Fruit fly (Drosophila melanogaster) whole organism, embryonic: ENCODE results near the gene CG17996.

Experiments
- Bdp1 ChIP-seq: fragments of 200-800 bp; sonication (Bioruptor generic); optimal IDR thresholded peaks from 3 replicates; lab custom pipeline; 2016; ENCODE audit warnings: missing biosample characterization, missing genetic modification characterization
- CG12071 ChIP-seq: fragments of 200-800 bp; sonication (Bioruptor generic); optimal IDR thresholded peaks from 3 replicates; lab custom pipeline; 2018; ENCODE audit warnings: missing biosample characterization, mild to moderate bottlenecking, missing genetic modification characterization
- CG13424 ChIP-seq: fragments of 200-800 bp; sonication (Bioruptor generic); optimal IDR thresholded peaks from 2 replicates; lab custom pipeline; 2019; ENCODE audit warnings: missing biosample characterization, mild to moderate bottlenecking, missing genetic modification characterization, moderate library complexity
- CG14710 ChIP-seq: fragments of 200-800 bp; sonication (Bioruptor generic); optimal IDR thresholded peaks from 3 replicates; lab custom pipeline; 2019; ENCODE audit warnings: missing biosample characterization, mild to moderate bottlenecking, missing genetic modification characterization, moderate library complexity
- CG15601 ChIP-seq: fragments of 200-800 bp; sonication (Bioruptor generic); optimal IDR thresholded peaks from 3 replicates; lab custom pipeline; 2019; ENCODE audit warnings: missing biosample characterization, mild to moderate bottlenecking, missing genetic modification characterization, moderate library complexity
- CG1602 ChIP-seq: fragments of 200-800 bp; sonication (Bioruptor generic); optimal IDR thresholded peaks from 3 replicates; lab custom pipeline; 2016; ENCODE audit warnings: missing biosample characterization, missing genetic modification characterization
- CG1603 ChIP-seq: fragments of 200-800 bp; sonication (Bioruptor generic); optimal IDR thresholded peaks from 2 replicates; lab custom pipeline; 2019; ENCODE audit warnings: missing biosample characterization, mild to moderate bottlenecking, missing genetic modification characterization, moderate library complexity
- CG17186 ChIP-seq: fragments of 200-800 bp; sonication (Bioruptor generic); optimal IDR thresholded peaks from 3 replicates; lab custom pipeline; 2017; ENCODE audit warnings: missing biosample characterization, missing genetic modification reagents, missing genetic modification characterization
- CG17912 ChIP-seq: fragments of 200-800 bp; sonication (Bioruptor generic); optimal IDR thresholded peaks from 2 replicates; lab custom pipeline; 2018; ENCODE audit warnings: missing biosample characterization, mild to moderate bottlenecking, missing genetic modification characterization
- CG18262 ChIP-seq: fragments of 200-800 bp; optimal IDR thresholded peaks from 3 replicates; lab custom pipeline; 2019; ENCODE audit warnings: missing biosample characterization, mild to moderate bottlenecking, missing genetic modification characterization, moderate library complexity
- CG2202 ChIP-seq: fragments of 200-800 bp; sonication (Bioruptor generic); optimal IDR thresholded peaks from 2 replicates; lab custom pipeline; 2018; ENCODE audit warnings: missing biosample characterization, mild to moderate bottlenecking, missing genetic modification characterization
- CG3163 ChIP-seq: fragments of 200-800 bp; sonication (Bioruptor generic); optimal IDR thresholded peaks from 3 replicates; lab custom pipeline; 2016; ENCODE audit warnings: missing biosample characterization, missing genetic modification characterization
- CG32767 ChIP-seq: fragments of 200-800 bp; sonication (Bioruptor generic); IDR thresholded peaks from 2 replicates; pipeline ENCODE4 v1.3.6; 2022; ENCODE audit warnings: missing biosample characterization, missing genetic modification characterization
- CG34422 ChIP-seq: fragments of 200-800 bp; sonication (Bioruptor generic); IDR thresholded peaks from 3 replicates; pipeline ENCODE4 v1.3.6; 2022; ENCODE audit warnings: missing biosample characterization, missing genetic modification characterization
- CG4730 ChIP-seq: fragments of 200-800 bp; sonication (Bioruptor generic); IDR thresholded peaks from 2 replicates; pipeline ENCODE4 v1.3.6; 2022; ENCODE audit warnings: missing biosample characterization, missing genetic modification characterization
- CG6683 ChIP-seq: fragments of 200-800 bp; sonication (Bioruptor generic); optimal IDR thresholded peaks from 2 replicates; lab custom pipeline; 2017; ENCODE audit warnings: missing biosample characterization, mild to moderate bottlenecking, missing genetic modification characterization, missing genetic modification reagents
- CG7928 ChIP-seq: fragments of 200-800 bp; sonication (Bioruptor generic); optimal IDR thresholded peaks from 2 replicates; lab custom pipeline; 2017; ENCODE audit warnings: missing biosample characterization, mild to moderate bottlenecking, missing genetic modification characterization
- CG8765 ChIP-seq: fragments of 200-800 bp; sonication (Bioruptor generic); IDR thresholded peaks from 2 replicates; pipeline ENCODE4 v1.3.6; 2022; ENCODE audit warnings: missing biosample characterization, missing genetic modification characterization
- CG9817 ChIP-seq: fragments of 200-800 bp; sonication (Bioruptor generic); optimal IDR thresholded peaks from 2 replicates; lab custom pipeline; 2018; ENCODE audit warnings: missing biosample characterization, mild to moderate bottlenecking, missing genetic modification characterization, moderate library complexity
- Drgx ChIP-seq: fragments of 200-800 bp; sonication (Bioruptor generic); IDR thresholded peaks from 2 replicates; pipeline ENCODE4 v1.3.6; 2022; ENCODE audit warnings: missing biosample characterization, missing genetic modification characterization
- HmgZ ChIP-seq: fragments of 200-800 bp; sonication (Bioruptor generic); optimal IDR thresholded peaks from 2 replicates; lab custom pipeline; 2018; ENCODE audit warnings: missing biosample characterization, mild to moderate bottlenecking, missing genetic modification characterization
- Hr78 ChIP-seq, 2 experiments: fragments of 200-800 bp in 1 of 2; fragments of >200 bp in 1 of 2; sonication (Bioruptor generic) in 1 of 2; optimal IDR thresholded peaks; 2 replicates each; lab custom pipeline; 2017 to 2019; ENCODE audit warnings: missing biosample characterization in 2 of 2, missing genetic modification characterization in 2 of 2, mild to moderate bottlenecking in 1 of 2, moderate library complexity in 1 of 2
- Max ChIP-seq: fragments of 200-800 bp; sonication (Bioruptor generic); optimal IDR thresholded peaks from 2 replicates; lab custom pipeline; 2016; ENCODE audit warnings: missing biosample characterization, mild to moderate bottlenecking, missing genetic modification characterization
- Mes4 ChIP-seq: fragments of 200-800 bp; sonication (Bioruptor generic); optimal IDR thresholded peaks from 2 replicates; lab custom pipeline; 2016; ENCODE audit warnings: missing biosample characterization, missing genetic modification characterization
- Mrtf ChIP-seq: fragments of 200-800 bp; sonication (Bioruptor generic); IDR thresholded peaks from 3 replicates; pipeline ENCODE4 v1.3.6; 2022; ENCODE audit warnings: missing biosample characterization, missing genetic modification characterization
- Sry-β ChIP-seq: fragments of 200-800 bp; sonication (Bioruptor generic); optimal IDR thresholded peaks from 2 replicates; lab custom pipeline; 2018; ENCODE audit warnings: missing biosample characterization, mild to moderate bottlenecking, missing genetic modification characterization, moderate library complexity
- Stat92E ChIP-seq, 3 experiments: fragments of >200 bp in 2 of 3; fragments of 200-800 bp in 1 of 3; sonication (Bioruptor generic) in 1 of 3; optimal IDR thresholded peaks; 2 replicates each; lab custom pipeline; 2017 to 2019; ENCODE audit warnings: missing biosample characterization in 3 of 3, missing genetic modification characterization in 3 of 3, mild to moderate bottlenecking in 1 of 3, moderate library complexity in 1 of 3
- bowl ChIP-seq: fragments of 200-800 bp; sonication (Bioruptor generic); IDR thresholded peaks from 2 replicates; pipeline ENCODE4 v1.3.6; 2022; ENCODE audit warnings: missing biosample characterization, missing genetic modification characterization
- da ChIP-seq: fragments of 200-800 bp; sonication (Bioruptor generic); optimal IDR thresholded peaks from 2 replicates; lab custom pipeline; 2016; ENCODE audit warnings: missing biosample characterization, missing genetic modification characterization
- danr ChIP-seq: fragments of 200-800 bp; sonication (Bioruptor generic); IDR thresholded peaks from 2 replicates; pipeline ENCODE4 v1.3.6; 2022; ENCODE audit warnings: missing biosample characterization, missing genetic modification characterization
- dysf ChIP-seq: fragments of 200-800 bp; sonication (Bioruptor generic); IDR thresholded peaks from 3 replicates; pipeline ENCODE4 v1.3.6; 2022; ENCODE audit warnings: missing biosample characterization, missing genetic modification characterization
- en ChIP-seq: fragments of 200-800 bp; sonication (Bioruptor generic); optimal IDR thresholded peaks from 2 replicates; lab custom pipeline; 2016; ENCODE audit warnings: missing biosample characterization, missing genetic modification characterization
- ftz-f1 ChIP-seq: fragments of 200-800 bp; sonication (Bioruptor generic); optimal IDR thresholded peaks from 2 replicates; lab custom pipeline; 2016; ENCODE audit warnings: missing biosample characterization, missing genetic modification characterization
- ind ChIP-seq: fragments of 200-800 bp; sonication (Bioruptor generic); optimal IDR thresholded peaks from 3 replicates; lab custom pipeline; 2016; ENCODE audit warnings: missing biosample characterization, missing genetic modification characterization
- jumu ChIP-seq: fragments of 200-800 bp; sonication (Bioruptor generic); optimal IDR thresholded peaks from 3 replicates; lab custom pipeline; 2016; ENCODE audit warnings: missing biosample characterization, missing genetic modification characterization
- mirr ChIP-seq: fragments of 200-800 bp; sonication (Bioruptor generic); optimal IDR thresholded peaks from 3 replicates; lab custom pipeline; 2018; ENCODE audit warnings: missing biosample characterization, mild to moderate bottlenecking, missing genetic modification characterization
- nau ChIP-seq: fragments of 200-800 bp; sonication (Bioruptor generic); optimal IDR thresholded peaks from 3 replicates; lab custom pipeline; 2017; ENCODE audit warnings: missing biosample characterization, mild to moderate bottlenecking, missing genetic modification characterization, missing genetic modification reagents
- odd ChIP-seq: fragments of 200-800 bp; sonication (Bioruptor generic); optimal IDR thresholded peaks from 2 replicates; lab custom pipeline; 2017; ENCODE audit warnings: missing biosample characterization, mild to moderate bottlenecking, missing genetic modification characterization
- pfk ChIP-seq: fragments of 200-800 bp; sonication (Bioruptor generic); optimal IDR thresholded peaks from 2 replicates; lab custom pipeline; 2018; ENCODE audit warnings: missing biosample characterization, mild to moderate bottlenecking, missing genetic modification characterization, moderate library complexity
- sc ChIP-seq, 3 experiments: fragments of >200 bp in 2 of 3; fragments of 200-800 bp in 1 of 3; sonication (Bioruptor generic) in 1 of 3; optimal IDR thresholded peaks; 2 replicates in 2 of 3; 3 replicates in 1 of 3; lab custom pipeline; 2017; ENCODE audit warnings: mild to moderate bottlenecking in 1 of 3, missing biosample characterization in 1 of 3, missing genetic modification characterization in 1 of 3, missing genetic modification reagents in 1 of 3
- sens ChIP-seq: fragments of 200-800 bp; sonication (Bioruptor generic); peaks from one replicate; lab custom pipeline; 2016; ENCODE audit warnings: missing biosample characterization, missing genetic modification characterization
- sima ChIP-seq: fragments of 200-800 bp; sonication (Bioruptor generic); optimal IDR thresholded peaks from 2 replicates; lab custom pipeline; 2016; ENCODE audit warnings: missing biosample characterization, missing genetic modification characterization
- sqz ChIP-seq: fragments of 200-800 bp; sonication (Bioruptor generic); optimal IDR thresholded peaks from 3 replicates; lab custom pipeline; 2018; ENCODE audit warnings: missing biosample characterization, mild to moderate bottlenecking, missing genetic modification characterization
- sug ChIP-seq: fragments of 200-800 bp; optimal IDR thresholded peaks from 2 replicates; lab custom pipeline; 2019; ENCODE audit warnings: missing biosample characterization, mild to moderate bottlenecking, missing genetic modification characterization, moderate library complexity
- tio ChIP-seq: fragments of 200-800 bp; sonication (Bioruptor generic); optimal IDR thresholded peaks from 2 replicates; lab custom pipeline; 2017; ENCODE audit warnings: missing biosample characterization, missing genetic modification characterization, inconsistent platforms
- toy ChIP-seq: fragments of 200-800 bp; sonication (Bioruptor generic); IDR thresholded peaks from 2 replicates; pipeline ENCODE4 v1.3.6; 2022; ENCODE audit warnings: missing biosample characterization, missing genetic modification characterization
- tx ChIP-seq: fragments of 200-800 bp; sonication (Bioruptor generic); optimal IDR thresholded peaks from 2 replicates; lab custom pipeline; 2016; ENCODE audit warnings: missing biosample characterization, missing genetic modification characterization
- zen ChIP-seq: fragments of 200-800 bp; sonication (Bioruptor generic); optimal IDR thresholded peaks from 3 replicates; lab custom pipeline; 2018; ENCODE audit warnings: missing biosample characterization, mild to moderate bottlenecking, missing genetic modification characterization, moderate library complexity

CG17996 gene

dm6 chr2L:16683958-16684877, 46.6 kb downstream of the CG17996 start, which contains the start of gene CG31807 (continued):
- TF ChIP-seq CG14710 (tag; lab: Kevin White, UChicago) = peak; percentile 41
- TF ChIP-seq CG1602 (GFP tag; lab: Kevin White, UChicago) = peak; percentile 3
- peak; percentile 36 for TF ChIP-seq CG3163 (GFP tag; lab: Kevin White, UChicago)
- TF ChIP-seq CG17912 (GFP tag; lab: Kevin White, UChicago) = peak; percentile 2
- TF ChIP-seq da (GFP tag; lab: Kevin White, UChicago) = no peak
- peak; percentile 65 for TF ChIP-seq ind (GFP tag; lab: Kevin White, UChicago)
- no peak for TF ChIP-seq sc (optimal IDR thresholded peaks at IDR 0.05; lab: Kevin White, UChicago)
- TF ChIP-seq sc (GFP tag; optimal IDR thresholded peaks at IDR 0.05; lab: Kevin White, UChicago) = peak; percentile 71
- TF ChIP-seq CG4730 (GFP tag; lab: Robert Waterston, UW) = peak; percentile 52
- TF ChIP-seq pfk = no peak
- peak; percentile 31 for TF ChIP-seq CG6683
- TF ChIP-seq CG13424 (tag; lab: Kevin White, UChicago) = peak; percentile 89
- no peak for TF ChIP-seq CG17186 (GFP tag; lab: Kevin White, UChicago)
- peak; percentile 13 for TF ChIP-seq mirr (GFP tag; lab: Kevin White, UChicago)
- TF ChIP-seq CG15601 (tag; lab: Kevin White, UChicago) = peak; percentile 55
- peak; percentile 52 for TF ChIP-seq nau (GFP tag; lab: Kevin White, UChicago)
- TF ChIP-seq Bdp1 (GFP tag; lab: Kevin White, UChicago) = peak; percentile 12
- 0 out of 3 replicates have a peak, but pooled peaks have one; percentile 16 for TF ChIP-seq CG34422 (GFP tag; lab: Robert Waterston, UW)
- peak; percentile 59 for TF ChIP-seq sqz (GFP tag; lab: Kevin White, UChicago)
- TF ChIP-seq tx (GFP tag; lab: Kevin White, UChicago) = peak; percentile 32
- peak; percentile 76 for TF ChIP-seq odd (GFP tag; lab: Kevin White, UChicago)
- peak; percentile 48 for TF ChIP-seq sug (tag; lab: Kevin White, UChicago)
- TF ChIP-seq tio (GFP tag; lab: Kevin White, UChicago) = peak; percentile 51
- TF ChIP-seq Max = peak; percentile 14
- no peak for TF ChIP-seq CG32767 (GFP tag; lab: Robert Waterston, UW)
- peak; percentile 3 for TF ChIP-seq Sry-β (GFP tag; lab: Kevin White, UChicago)
- TF ChIP-seq CG12071 (GFP tag; lab: Kevin White, UChicago) = peak; percentile 59
- peak; percentile 55 for TF ChIP-seq CG9817 (tag; lab: Kevin White, UChicago)
- peak; percentile 97 for TF ChIP-seq sens (GFP tag; lab: Kevin White, UChicago)
- TF ChIP-seq Mrtf (GFP tag; lab: Robert Waterston, UW) = no peak; the same call in 1 of the 3 replicates
- TF ChIP-seq Stat92E (GFP tag; optimal IDR thresholded peaks at IDR 0.05; lab: Kevin White, UChicago) = no peak
- TF ChIP-seq HmgZ = peak; percentile 68
- TF ChIP-seq CG2202 = peak; percentile 52
- no peak for TF ChIP-seq bowl (GFP tag; lab: Robert Waterston, UW)
- TF ChIP-seq CG1603 (tag; lab: Kevin White, UChicago) = peak; percentile 44
- peak; percentile 84 for TF ChIP-seq Drgx
- TF ChIP-seq Hr78 (GFP tag; optimal IDR thresholded peaks at IDR 0.05; lab: Kevin White, UChicago) = peak in 1 of 2 experiments; percentile 4
- TF ChIP-seq Mes4 (GFP tag; lab: Kevin White, UChicago) = peak; percentile 75
- TF ChIP-seq dysf (GFP tag; lab: Robert Waterston, UW) = peak; percentile 60; the same call in 1 of the 3 replicates
- TF ChIP-seq CG8765 (GFP tag; lab: Robert Waterston, UW) = no peak
- TF ChIP-seq sima = no peak
- TF ChIP-seq CG7928 (GFP tag; lab: Kevin White, UChicago) = no peak
- TF ChIP-seq toy (GFP tag; lab: Robert Waterston, UW) = no peak
- TF ChIP-seq danr (GFP tag; lab: Robert Waterston, UW) = 0 out of 2 replicates have a peak, but pooled peaks have one; percentile 12
- TF ChIP-seq jumu (GFP tag; lab: Kevin White, UChicago) = no peak
- TF ChIP-seq zen = no peak
- TF ChIP-seq ftz-f1 (GFP tag; lab: Kevin White, UChicago) = no peak
- no peak for TF ChIP-seq en
- TF ChIP-seq CG18262 (tag; lab: Kevin White, UChicago) = peak; percentile 75
